Worm (Caenorhabditis elegans): ENCODE data around the gene Y38E10A.9.

Y38E10A.9 gene

ce11 chrII:12628566-12628965, 19.8 kb downstream of the Y38E10A.9 start, which contains the start of gene nspe-5:
TSS of gene nspe-5 (plus strand) at chrII:12628866.
- no peak for TF ChIP-seq nfya-2 (GFP tag; IDR thresholded peaks at IDR 0.05)
- no peak for TF ChIP-seq D2030.7 (GFP tag; IDR thresholded peaks at IDR 0.05)
- TF ChIP-seq dox-1 (GFP tag; IDR thresholded peaks at IDR 0.05): no peak
- no peak for TF ChIP-seq lsy-27 (tag; optimal IDR thresholded peaks at IDR 0.05; ENCODE audit: borderline replicate concordance, insufficient read depth)
- no peak for TF ChIP-seq hrde-1 (tag; optimal IDR thresholded peaks at IDR 0.05; ENCODE audit: borderline replicate concordance)
- TF ChIP-seq unc-130 (GFP tag; optimal IDR thresholded peaks at IDR 0.05): no peak
- TF ChIP-seq ceh-79 (tag; optimal IDR thresholded peaks at IDR 0.05): no peak
- no peak for TF ChIP-seq ztf-3 (GFP tag; optimal IDR thresholded peaks at IDR 0.05)
- TF ChIP-seq cebp-1 (GFP tag; IDR thresholded peaks at IDR 0.05): no peak
- TF ChIP-seq cebp-1 (tag; optimal IDR thresholded peaks at IDR 0.05): no peak
- TF ChIP-seq tbx-9 (tag; optimal IDR thresholded peaks at IDR 0.05; ENCODE audit: borderline replicate concordance): no peak
- no peak for TF ChIP-seq Y56A3A.18 (GFP tag; IDR thresholded peaks at IDR 0.05)
- no peak for TF ChIP-seq snpc-1.3 (tag; optimal IDR thresholded peaks at IDR 0.05; ENCODE audit: insufficient read depth)
- TF ChIP-seq let-526 (GFP tag; IDR thresholded peaks at IDR 0.05): no peak
- no peak for TF ChIP-seq mel-28 (tag; optimal IDR thresholded peaks at IDR 0.05; ENCODE audit: borderline replicate concordance)
- TF ChIP-seq lin-35 (GFP tag; optimal IDR thresholded peaks at IDR 0.05): no peak
- no peak for TF ChIP-seq lin-54 (GFP tag; optimal IDR thresholded peaks at IDR 0.05)
- TF ChIP-seq madf-3 (GFP tag; IDR thresholded peaks at IDR 0.05): no peak
- no peak for TF ChIP-seq hlh-12 (tag; optimal IDR thresholded peaks at IDR 0.05)
- TF ChIP-seq madf-6 (GFP tag; IDR thresholded peaks at IDR 0.05): no peak
- TF ChIP-seq athp-1 (tag; optimal IDR thresholded peaks at IDR 0.05): no peak

- TF ChIP-seq snpc-3.4 (tag; optimal IDR thresholded peaks at IDR 0.05) (no peak), madf-6 (GFP tag; IDR thresholded peaks at IDR 0.05) (no peak), cebp-1 (GFP tag; IDR thresholded peaks at IDR 0.05) (no peak), cebp-1 (tag; optimal IDR thresholded peaks at IDR 0.05) (no peak), D2030.7 (GFP tag; IDR thresholded peaks at IDR 0.05) (no peak), bed-2 (GFP tag; IDR thresholded peaks at IDR 0.05) (no peak), tbp1 (GFP tag; optimal IDR thresholded peaks at IDR 0.05) (no peak), lag-1 (GFP tag; IDR thresholded peaks at IDR 0.05) (no peak), lir-1 (GFP tag; conservative IDR thresholded peaks at IDR 0.05) (no peak), nhr-27 (tag; optimal IDR thresholded peaks at IDR 0.05) (no peak), K12H6.12 (tag; optimal IDR thresholded peaks at IDR 0.05) (no peak), F22D6.2 (tag; optimal IDR thresholded peaks at IDR 0.05) (no peak), tlf-1 (GFP tag; optimal IDR thresholded peaks at IDR 0.05) (no peak), rec-8 (tag; optimal IDR thresholded peaks at IDR 0.05) (no peak), ztf-6 (GFP tag; IDR thresholded peaks at IDR 0.05) (no peak), hmg-20 (GFP tag; IDR thresholded peaks at IDR 0.05) (no peak), ccch-3 (GFP tag; optimal IDR thresholded peaks at IDR 0.05) (no peak)
These were observed 20.6 kb downstream of the Y38E10A.9 start, which contains the start of gene Y38E10A.28 for ce11 chrII:12629387-12629786. TSS of gene Y38E10A.28 (plus strand) at chrII:12629687.

ce11 chrII:12630888-12631287, 22.1 kb downstream of the Y38E10A.9 start, which contains the start of gene Y38E10A.34:
TSS of gene Y38E10A.34 (plus strand) at chrII:12631188.
- TF ChIP-seq ztf-26 (tag; optimal IDR thresholded peaks at IDR 0.05) (no peak), ztf-6 (GFP tag; IDR thresholded peaks at IDR 0.05) (no peak), lin-54 (GFP tag; optimal IDR thresholded peaks at IDR 0.05) (no peak), lin-26 (GFP tag; IDR thresholded peaks at IDR 0.05) (no peak), unc-130 (GFP tag; optimal IDR thresholded peaks at IDR 0.05) (no peak), hrde-1 (tag; optimal IDR thresholded peaks at IDR 0.05; ENCODE audit: borderline replicate concordance) (no peak), F57C9.4 (tag; optimal IDR thresholded peaks at IDR 0.05) (no peak), B0261.1 (tag; optimal IDR thresholded peaks at IDR 0.05) (no peak), repo-1 (tag; optimal IDR thresholded peaks at IDR 0.05) (no peak), let-526 (GFP tag; IDR thresholded peaks at IDR 0.05) (no peak)

Measured in whole organism, young adult.